Worm (Caenorhabditis elegans) whole organism, early embryonic: ENCODE data around the gene F56C9.3.
A peak's percentile ranks its signal among the peaks of the same experiment; 100 is the strongest.

Experiments used
- B0310.2 ChIP-seq: sonication (generic microtip); optimal IDR thresholded peaks from 2 replicates; lab custom pipeline; 2016; ENCODE audit warnings: mild to moderate bottlenecking, missing genetic modification characterization, missing compliant biosample characterization
- F13C5.2 ChIP-seq: sonication (generic microtip); optimal IDR thresholded peaks from 2 replicates; lab custom pipeline; 2017; ENCODE audit warnings: mild to moderate bottlenecking, missing genetic modification characterization, inconsistent platforms, missing compliant biosample characterization
- aly-1 ChIP-seq: sonication (generic microtip); optimal IDR thresholded peaks from 2 replicates; lab custom pipeline; 2016; ENCODE audit warnings: missing genetic modification characterization, missing compliant biosample characterization
- ama-1 ChIP-seq: fragments of 150-350 bp; optimal IDR thresholded peaks from 2 replicates; lab custom pipeline; 2014
- ceh-13 ChIP-seq: fragments of 200-800 bp; sonication (Bioruptor generic); optimal IDR thresholded peaks from 2 replicates; lab custom pipeline; 2018; ENCODE audit warnings: mild to moderate bottlenecking, missing genetic modification characterization, missing compliant biosample characterization
- ceh-36 ChIP-seq: sonication (generic microtip); optimal IDR thresholded peaks from 2 replicates; lab custom pipeline; 2016; ENCODE audit warnings: missing genetic modification characterization, inconsistent platforms, missing compliant biosample characterization
- ets-7 ChIP-seq: sonication (generic microtip); optimal IDR thresholded peaks from 2 replicates; lab custom pipeline; 2016; ENCODE audit warnings: missing genotype, missing genetic modification characterization, missing compliant biosample characterization
- flt-1 ChIP-seq: fragments of 200-800 bp; sonication (Bioruptor generic); IDR thresholded peaks from 2 replicates; pipeline ENCODE4 v1.3.6; 2022; ENCODE audit warnings: missing genetic modification characterization, missing compliant biosample characterization
- hmbx-1 ChIP-seq: sonication (generic microtip); optimal IDR thresholded peaks from 2 replicates; lab custom pipeline; 2016; ENCODE audit warnings: mild to moderate bottlenecking, missing genetic modification characterization, missing compliant biosample characterization
- hmg-4 ChIP-seq: fragments of 200-800 bp; sonication (Bioruptor generic); optimal IDR thresholded peaks from 2 replicates; lab custom pipeline; 2018; ENCODE audit warnings: mild to moderate bottlenecking, missing genetic modification characterization, missing compliant biosample characterization
- hnd-1 ChIP-seq: sonication (generic microtip); optimal IDR thresholded peaks from 2 replicates; lab custom pipeline; 2016; ENCODE audit warnings: missing genetic modification characterization, missing compliant biosample characterization
- pes-1 ChIP-seq: fragments of 200-800 bp; sonication (Bioruptor generic); IDR thresholded peaks from 2 replicates; pipeline ENCODE4 v1.3.6; 2022; ENCODE audit warnings: missing genetic modification reagents, missing genetic modification characterization, missing compliant biosample characterization
- scrt-1 ChIP-seq: fragments of 200-800 bp; sonication (Bioruptor generic); IDR thresholded peaks from 2 replicates; pipeline ENCODE4 v1.3.6; 2022; ENCODE audit warnings: missing genetic modification characterization, missing compliant biosample characterization
- sea-1 ChIP-seq: fragments of 200-800 bp; sonication (Bioruptor generic); conservative IDR thresholded peaks from 2 replicates; pipeline ENCODE4 v1.3.6; 2022; ENCODE audit warnings: missing genetic modification characterization, missing compliant biosample characterization
- tbx-11 ChIP-seq: fragments of 200-800 bp; sonication (Bioruptor generic); IDR thresholded peaks from 2 replicates; pipeline ENCODE4 v1.3.6; 2022; ENCODE audit warnings: missing genetic modification characterization, missing compliant biosample characterization
- tbx-37 ChIP-seq: fragments of 200-800 bp; sonication (Bioruptor generic); conservative IDR thresholded peaks from 2 replicates; pipeline ENCODE4 v1.3.6; 2022; ENCODE audit warnings: missing genetic modification reagents, missing genetic modification characterization, missing compliant biosample characterization
- tra-4 ChIP-seq: sonication (generic microtip); optimal IDR thresholded peaks from 2 replicates; lab custom pipeline; 2017; ENCODE audit warnings: missing genetic modification characterization, missing compliant biosample characterization

The F56C9.3 gene

ce11 chrIII:7310662-7311340 lies at the start of gene F56C9.3, which contains the start of gene F56C9.6:
TSS of gene F56C9.3 (plus strand) at chrIII:7311290.
TSS of gene F56C9.6 (minus strand) at chrIII:7310773.
- TF ChIP-seq aly-1 (tag; lab: Kevin White, UChicago) (no peak), B0310.2 (tag; lab: Kevin White, UChicago) (no peak), tra-4 (no peak), sea-1 (GFP tag; lab: Robert Waterston, UW) (no peak), pes-1 (GFP tag; lab: Robert Waterston, UW) (no peak), F13C5.2 (tag; lab: Kevin White, UChicago) (no peak), ceh-13 (GFP tag; lab: Kevin White, UChicago) (no peak), hmg-4 (GFP tag; lab: Kevin White, UChicago) (no peak), flt-1 (GFP tag; lab: Robert Waterston, UW) (no peak), tbx-11 (GFP tag; lab: Robert Waterston, UW) (no peak), ama-1 (lab: Kevin White, UChicago) (no peak)

ce11 chrIII:7262592-7262991 lies 48.5 kb upstream of the F56C9.3 start:
- TF ChIP-seq hnd-1 (tag; lab: Kevin White, UChicago) (no peak), hmg-4 (GFP tag; lab: Kevin White, UChicago) (no peak), sea-1 (GFP tag; lab: Robert Waterston, UW) (no peak), ceh-36 (tag; lab: Kevin White, UChicago) (no peak), hmbx-1 (tag; lab: Kevin White, UChicago) (no peak)

DNA sequence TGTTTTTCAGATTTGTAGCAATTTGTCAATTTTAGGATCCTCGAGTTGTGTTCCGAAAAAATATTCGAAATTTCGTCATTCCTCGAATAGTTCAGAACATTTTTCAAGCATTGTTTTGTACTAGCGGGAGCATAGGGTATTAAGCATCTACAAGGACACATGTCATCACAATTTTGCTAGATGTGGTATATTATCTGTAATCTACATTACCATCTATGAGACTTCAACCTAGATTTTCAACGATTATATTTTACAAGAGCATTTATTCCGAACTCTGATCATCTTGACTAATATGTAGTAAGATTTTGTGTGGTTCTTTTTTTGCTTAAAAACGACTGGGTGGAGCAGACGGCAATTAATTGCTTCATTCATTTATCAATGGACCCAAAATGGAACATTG lies 48.1 kb upstream of the F56C9.3 start:
- no peak for TF ChIP-seq ceh-36 (tag; lab: Kevin White, UChicago)
- no peak for TF ChIP-seq sea-1 (GFP tag; lab: Robert Waterston, UW)
- no peak for TF ChIP-seq scrt-1
- no peak for TF ChIP-seq F13C5.2 (tag; lab: Kevin White, UChicago)
- no peak for TF ChIP-seq flt-1 (GFP tag; lab: Robert Waterston, UW)
- TF ChIP-seq tbx-37: no peak
- TF ChIP-seq hnd-1 (tag; lab: Kevin White, UChicago): no peak
- no peak for TF ChIP-seq hmg-4 (GFP tag; lab: Kevin White, UChicago)
- TF ChIP-seq ceh-13 (GFP tag; lab: Kevin White, UChicago): no peak
- TF ChIP-seq tra-4: no peak
- no peak for TF ChIP-seq ets-7 (tag; lab: Kevin White, UChicago)
- no peak for TF ChIP-seq tbx-11 (GFP tag; lab: Robert Waterston, UW)
- TF ChIP-seq pes-1 (GFP tag; lab: Robert Waterston, UW): no peak
- no peak for TF ChIP-seq ama-1 (lab: Kevin White, UChicago)
- TF ChIP-seq B0310.2 (tag; lab: Kevin White, UChicago): no peak
- TF ChIP-seq aly-1 (tag; lab: Kevin White, UChicago): no peak
- TF ChIP-seq hmbx-1 (tag; lab: Kevin White, UChicago): no peak

- TF ChIP-seq F13C5.2 (tag; lab: Kevin White, UChicago) (no peak), hmbx-1 (tag; lab: Kevin White, UChicago) (no peak), ceh-13 (GFP tag; lab: Kevin White, UChicago) (no peak), sea-1 (GFP tag; lab: Robert Waterston, UW) (no peak), tbx-37 (no peak), ama-1 (lab: Kevin White, UChicago) (no peak), B0310.2 (tag; lab: Kevin White, UChicago) (no peak), pes-1 (GFP tag; lab: Robert Waterston, UW) (no peak), ceh-36 (tag; lab: Kevin White, UChicago) (no peak), hmg-4 (GFP tag; lab: Kevin White, UChicago) (no peak)
Observed at ce11 chrIII:7271083-7271482, 40.0 kb upstream of the F56C9.3 start.

DNA sequence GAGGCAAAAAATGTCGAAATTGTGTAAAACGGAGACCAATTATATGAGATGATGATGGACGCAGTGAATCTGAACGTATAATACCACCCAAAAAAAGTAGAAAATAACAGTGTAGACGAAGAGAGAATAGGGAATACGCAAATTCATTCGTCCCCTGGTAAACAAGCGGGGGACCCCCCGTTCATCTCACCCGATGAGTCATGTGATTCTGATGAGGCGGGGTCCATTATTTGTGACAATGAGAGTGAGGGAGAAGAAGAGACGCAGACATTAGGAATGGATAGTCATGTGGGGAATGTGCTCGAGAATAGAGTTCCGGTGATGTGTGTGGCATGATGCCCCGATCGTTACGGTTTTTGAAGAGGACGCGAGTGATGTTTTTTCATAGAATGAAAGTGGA lies 39.0 kb upstream of the F56C9.3 start:
- TF ChIP-seq B0310.2 (tag; lab: Kevin White, UChicago) (no peak), hmg-4 (GFP tag; lab: Kevin White, UChicago) (peak; percentile 75), flt-1 (GFP tag; lab: Robert Waterston, UW) (0 out of 2 replicates have a peak, but pooled peaks have one; percentile 4), ets-7 (tag; lab: Kevin White, UChicago) (no peak), hmbx-1 (tag; lab: Kevin White, UChicago) (no peak), scrt-1 (no peak), F13C5.2 (tag; lab: Kevin White, UChicago) (peak; percentile 43), hnd-1 (tag; lab: Kevin White, UChicago) (no peak), ama-1 (lab: Kevin White, UChicago) (no peak)

DNA sequence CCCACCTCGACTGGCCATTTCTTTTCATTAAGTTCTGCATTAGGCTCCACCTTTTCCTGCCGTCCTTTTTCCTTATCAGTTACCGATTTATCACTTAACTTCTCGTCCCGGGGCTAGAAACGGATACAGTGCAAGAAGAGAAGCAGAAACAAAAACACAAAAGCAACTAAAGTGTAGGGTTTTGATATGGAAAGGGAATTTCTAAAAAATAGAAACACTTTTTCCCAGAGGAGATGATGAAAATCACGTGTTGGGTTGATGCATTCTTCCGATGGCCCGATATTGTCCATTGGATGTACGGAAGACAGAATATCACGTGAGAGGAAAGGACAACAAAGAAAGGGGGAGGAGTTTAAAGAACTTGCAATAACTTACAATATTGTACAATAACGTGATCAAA lies 38.3 kb upstream of the F56C9.3 start:
- TF ChIP-seq ceh-13 (GFP tag; lab: Kevin White, UChicago) (no peak), F13C5.2 (tag; lab: Kevin White, UChicago) (no peak), hnd-1 (tag; lab: Kevin White, UChicago) (no peak), ama-1 (lab: Kevin White, UChicago) (no peak), ets-7 (tag; lab: Kevin White, UChicago) (no peak), hmg-4 (GFP tag; lab: Kevin White, UChicago) (no peak), aly-1 (tag; lab: Kevin White, UChicago) (no peak), tbx-37 (no peak), hmbx-1 (tag; lab: Kevin White, UChicago) (no peak), pes-1 (GFP tag; lab: Robert Waterston, UW) (no peak)

DNA sequence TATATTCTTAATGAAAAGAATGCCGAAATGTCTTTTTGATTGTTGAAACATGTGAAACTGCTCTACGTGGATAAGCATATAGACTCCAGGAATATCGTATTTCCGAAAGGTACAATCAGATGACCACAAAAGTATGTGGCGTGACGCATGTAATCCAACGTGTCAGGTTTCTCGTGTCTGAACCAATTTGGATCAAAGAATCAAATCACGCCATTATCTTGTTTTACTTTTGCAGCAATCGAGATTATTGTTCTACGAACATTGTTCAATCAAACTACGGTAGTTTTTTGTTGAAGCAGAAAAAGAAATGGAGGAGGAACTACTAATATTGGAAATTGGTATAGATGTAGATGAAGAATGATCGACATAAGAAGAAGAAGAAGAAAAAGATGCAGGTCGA lies 37.4 kb upstream of the F56C9.3 start:
- no peak for TF ChIP-seq hmg-4 (GFP tag; lab: Kevin White, UChicago)
- TF ChIP-seq F13C5.2 (tag; lab: Kevin White, UChicago): no peak
- TF ChIP-seq sea-1 (GFP tag; lab: Robert Waterston, UW): no peak
